Fruit fly (Drosophila melanogaster): ENCODE data around the gene CG46435.
A peak's percentile ranks its signal among the peaks of the same experiment; 100 is the strongest.

The CG46435 gene

DNA sequence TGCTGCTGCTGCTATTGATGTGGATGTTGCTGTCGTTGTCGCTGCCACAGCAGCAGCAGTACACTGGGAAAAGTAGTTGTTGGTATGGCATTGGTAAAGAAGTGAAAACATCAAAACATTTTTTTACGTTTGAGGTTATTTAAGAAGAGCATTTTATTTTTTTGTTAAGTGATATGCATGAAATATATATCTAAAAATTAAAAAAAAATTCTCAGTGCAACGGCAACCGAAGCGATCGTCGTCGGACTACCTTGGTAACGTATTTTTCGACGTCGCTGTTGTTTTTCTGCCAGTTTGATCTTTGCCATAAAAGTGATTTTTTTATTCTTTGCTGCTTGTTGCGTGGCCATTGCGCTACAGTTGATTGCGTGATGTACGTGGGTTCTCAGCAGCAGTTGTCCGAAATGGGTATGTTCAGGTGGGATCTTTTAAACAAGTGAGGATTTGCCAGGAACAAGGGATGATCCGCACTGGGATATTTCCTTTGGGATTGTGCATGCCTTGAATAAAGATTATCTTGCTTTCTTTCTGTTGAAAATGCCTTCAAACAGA is 15.9 kb downstream of the CG46435 start (continued):
- peak in 1 of 3 experiments; percentile 90 for TF ChIP-seq Stat92E (GFP tag; optimal IDR thresholded peaks at IDR 0.05)
- peak; percentile 97 for TF ChIP-seq gsb-n (tag; optimal IDR thresholded peaks at IDR 0.05)
- TF ChIP-seq CG1602 (GFP tag; optimal IDR thresholded peaks at IDR 0.05), result peak; percentile 95
- TF ChIP-seq CG18619 (GFP tag; optimal IDR thresholded peaks at IDR 0.05), result peak; percentile 92
- TF ChIP-seq CG2678 (tag; optimal IDR thresholded peaks at IDR 0.05), result peak; percentile 96
- peak; percentile 94 for TF ChIP-seq seq (GFP tag; IDR thresholded peaks at IDR 0.05)
- peak; percentile 89 for TF ChIP-seq Hmx (GFP tag; optimal IDR thresholded peaks at IDR 0.05)
- peak; percentile 97 for TF ChIP-seq CG13424 (tag; optimal IDR thresholded peaks at IDR 0.05)
- TF ChIP-seq Nf-YA (GFP tag; IDR thresholded peaks at IDR 0.05), result peak; percentile 86
- peak; percentile 92 for TF ChIP-seq CG1529 (GFP tag; optimal IDR thresholded peaks at IDR 0.05)
- no peak for TF ChIP-seq CG2129 (GFP tag; IDR thresholded peaks at IDR 0.05; ENCODE audit: partially characterized antibody)
- peak; percentile 67; the same call in 1 of the 2 replicates for TF ChIP-seq CG10321 (GFP tag; IDR thresholded peaks at IDR 0.05)
- TF ChIP-seq jing (GFP tag; optimal IDR thresholded peaks at IDR 0.05), result peak; percentile 87
- TF ChIP-seq Tbp (GFP tag; optimal IDR thresholded peaks at IDR 0.05), result no peak
- TF ChIP-seq CG12071 (GFP tag; optimal IDR thresholded peaks at IDR 0.05), result peak; percentile 87
- TF ChIP-seq kay (GFP tag; optimal IDR thresholded peaks at IDR 0.05), result peak; percentile 87

DNA sequence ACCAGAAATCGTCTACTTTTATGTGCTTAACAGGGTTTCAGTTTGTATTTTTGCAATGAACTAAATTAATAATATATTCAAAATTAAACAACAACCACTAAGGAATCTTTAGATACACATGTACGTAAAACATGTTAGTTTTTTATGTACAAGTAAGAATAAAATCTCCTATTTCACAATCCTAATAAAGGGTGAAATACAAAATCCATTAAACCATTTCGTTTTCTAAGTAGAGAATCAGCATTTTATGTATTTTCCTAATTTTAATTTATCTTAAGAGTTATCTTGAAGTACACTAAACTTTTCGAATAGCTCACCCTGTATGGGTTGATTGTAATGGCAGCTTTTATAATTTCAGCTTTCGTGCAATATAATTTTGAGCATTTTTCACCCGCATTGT is 16.8 kb downstream of the CG46435 start:
- no peak for TF ChIP-seq Mrtf (GFP tag; IDR thresholded peaks at IDR 0.05)
- peak; percentile 38 for TF ChIP-seq Sox102F (GFP tag; optimal IDR thresholded peaks at IDR 0.05)
- peak; percentile 0 for TF ChIP-seq CG10267 (tag; optimal IDR thresholded peaks at IDR 0.05)
- peak; percentile 21 for TF ChIP-seq CG13296 (GFP tag; optimal IDR thresholded peaks at IDR 0.05)
- TF ChIP-seq CG17912 (GFP tag; optimal IDR thresholded peaks at IDR 0.05), result no peak
- peak; percentile 45 for TF ChIP-seq CG2712 (tag; optimal IDR thresholded peaks at IDR 0.05)
- no peak for TF ChIP-seq CG34376 (GFP tag; optimal IDR thresholded peaks at IDR 0.05)
- TF ChIP-seq gro (GFP tag; optimal IDR thresholded peaks at IDR 0.05), result peak; percentile 6
- TF ChIP-seq C15 (GFP tag; IDR thresholded peaks at IDR 0.05), result no peak
- TF ChIP-seq Hmx (GFP tag; optimal IDR thresholded peaks at IDR 0.05), result peak; percentile 51
- TF ChIP-seq CG9727 (GFP tag; optimal IDR thresholded peaks at IDR 0.05), result peak; percentile 8
- peak; percentile 61 for TF ChIP-seq grau (tag; optimal IDR thresholded peaks at IDR 0.05)
- TF ChIP-seq CG4282 (GFP tag; optimal IDR thresholded peaks at IDR 0.05), result no peak
- no peak for TF ChIP-seq Sry-β (GFP tag; optimal IDR thresholded peaks at IDR 0.05)
- TF ChIP-seq CG31365 (tag; optimal IDR thresholded peaks at IDR 0.05), result no peak
- peak; percentile 83 for TF ChIP-seq Drgx (GFP tag; IDR thresholded peaks at IDR 0.05)
- peak; percentile 42 for TF ChIP-seq CG15011 (GFP tag; optimal IDR thresholded peaks at IDR 0.05)
- TF ChIP-seq lbe (GFP tag; optimal IDR thresholded peaks at IDR 0.05), result peak; percentile 27
- TF ChIP-seq CoRest (tag; optimal IDR thresholded peaks at IDR 0.05), result peak; percentile 27
- TF ChIP-seq CG18011 (GFP tag; optimal IDR thresholded peaks at IDR 0.05), result no peak
- peak; percentile 39 for TF ChIP-seq CG7556 (GFP tag; optimal IDR thresholded peaks at IDR 0.05)
- TF ChIP-seq CG18262 (tag; optimal IDR thresholded peaks at IDR 0.05), result peak; percentile 32
- TF ChIP-seq pnt (GFP tag; optimal IDR thresholded peaks at IDR 0.05), result no peak
- peak; percentile 18 for TF ChIP-seq Med (GFP tag)
- no peak for TF ChIP-seq sc (optimal IDR thresholded peaks at IDR 0.05)
- no peak for TF ChIP-seq sc (GFP tag; optimal IDR thresholded peaks at IDR 0.05)
- TF ChIP-seq CG11093 (GFP tag; IDR thresholded peaks at IDR 0.05), result no peak
- TF ChIP-seq org-1 (GFP tag; optimal IDR thresholded peaks at IDR 0.05), result peak; percentile 13
- no peak for TF ChIP-seq pb (GFP tag; optimal IDR thresholded peaks at IDR 0.05)
- TF ChIP-seq fd3F (GFP tag; optimal IDR thresholded peaks at IDR 0.05), result no peak
- no peak for TF ChIP-seq CG8359 (GFP tag; optimal IDR thresholded peaks at IDR 0.05; ENCODE audit: borderline replicate concordance)
- TF ChIP-seq Elba2 (GFP tag; optimal IDR thresholded peaks at IDR 0.05), result no peak
- TF ChIP-seq fu2 (GFP tag; optimal IDR thresholded peaks at IDR 0.05), result peak; percentile 1
- TF ChIP-seq Bteb2 (GFP tag; optimal IDR thresholded peaks at IDR 0.05), result peak; percentile 21
- no peak for TF ChIP-seq zen (tag; optimal IDR thresholded peaks at IDR 0.05)

Measured in whole organism, embryonic.